Fruit fly (Drosophila melanogaster) whole organism, embryonic: ENCODE results near the gene CG3434.

Experiments used
- B-H1 ChIP-seq: fragments of 200-800 bp; sonication (Bioruptor generic); IDR thresholded peaks from 3 replicates; pipeline ENCODE4 v1.3.6; 2022; ENCODE audit warnings: missing biosample characterization, missing genetic modification characterization
- Blimp-1 ChIP-seq: fragments of 200-800 bp; sonication (Bioruptor generic); optimal IDR thresholded peaks from 3 replicates; lab custom pipeline; 2018; ENCODE audit warnings: missing biosample characterization, missing genetic modification characterization, mild to moderate bottlenecking, moderate library complexity, missing genetic modification reagents
- C15 ChIP-seq: fragments of 200-800 bp; sonication (Bioruptor generic); IDR thresholded peaks from 3 replicates; pipeline ENCODE4 v1.3.6; 2022; ENCODE audit warnings: missing biosample characterization, missing genetic modification characterization
- CG10565 ChIP-seq: fragments of 200-800 bp; sonication (Bioruptor generic); optimal IDR thresholded peaks from 3 replicates; lab custom pipeline; 2016; ENCODE audit warnings: missing biosample characterization, mild to moderate bottlenecking, missing genetic modification characterization
- CG11456 ChIP-seq: fragments of 200-800 bp; sonication (Bioruptor generic); IDR thresholded peaks from 3 replicates; pipeline ENCODE4 v1.3.6; 2022; ENCODE audit warnings: missing biosample characterization, missing genetic modification characterization
- CG11504 ChIP-seq: fragments of 200-800 bp; sonication (Bioruptor generic); optimal IDR thresholded peaks from 3 replicates; lab custom pipeline; 2019; ENCODE audit warnings: missing biosample characterization, mild to moderate bottlenecking, missing genetic modification characterization, moderate library complexity
- CG12769 ChIP-seq: fragments of 200-800 bp; sonication (Bioruptor generic); optimal IDR thresholded peaks from 2 replicates; lab custom pipeline; 2019; ENCODE audit warnings: missing biosample characterization, mild to moderate bottlenecking, missing genetic modification characterization, moderate library complexity
- CG13123 ChIP-seq: fragments of 200-800 bp; sonication (Bioruptor generic); optimal IDR thresholded peaks from 2 replicates; lab custom pipeline; 2016; ENCODE audit warnings: missing biosample characterization, missing genetic modification characterization
- CG14050 ChIP-seq: fragments of 200-800 bp; sonication (Bioruptor generic); IDR thresholded peaks from 3 replicates; pipeline ENCODE4 v1.3.6; 2022; ENCODE audit warnings: missing biosample characterization, missing genetic modification characterization
- CG14710 ChIP-seq: fragments of 200-800 bp; sonication (Bioruptor generic); optimal IDR thresholded peaks from 3 replicates; lab custom pipeline; 2019; ENCODE audit warnings: missing biosample characterization, mild to moderate bottlenecking, missing genetic modification characterization, moderate library complexity
- CG15479 ChIP-seq: fragments of 200-800 bp; sonication (Bioruptor generic); optimal IDR thresholded peaks from 3 replicates; lab custom pipeline; 2019; ENCODE audit warnings: missing biosample characterization, mild to moderate bottlenecking, missing genetic modification characterization, moderate library complexity
- CG1603 ChIP-seq: fragments of 200-800 bp; sonication (Bioruptor generic); optimal IDR thresholded peaks from 2 replicates; lab custom pipeline; 2019; ENCODE audit warnings: missing biosample characterization, mild to moderate bottlenecking, missing genetic modification characterization, moderate library complexity
- CG1792 ChIP-seq: fragments of 200-800 bp; sonication (Bioruptor generic); optimal IDR thresholded peaks from 2 replicates; lab custom pipeline; 2016; ENCODE audit warnings: missing biosample characterization, missing genetic modification characterization
- CG34376 ChIP-seq: fragments of 200-800 bp; sonication (Bioruptor generic); optimal IDR thresholded peaks from 2 replicates; lab custom pipeline; 2018; ENCODE audit warnings: missing biosample characterization, mild to moderate bottlenecking, missing genetic modification characterization
- CG4617 ChIP-seq: fragments of 200-800 bp; sonication (Bioruptor generic); optimal IDR thresholded peaks from 3 replicates; lab custom pipeline; 2016; ENCODE audit warnings: missing biosample characterization, missing genetic modification characterization, borderline replicate concordance
- CG4820 ChIP-seq: fragments of 200-800 bp; sonication (Bioruptor generic); optimal IDR thresholded peaks from 3 replicates; lab custom pipeline; 2016; ENCODE audit warnings: missing biosample characterization, missing genetic modification characterization
- CG5953 ChIP-seq: fragments of 200-800 bp; sonication (Bioruptor generic); IDR thresholded peaks from 2 replicates; pipeline ENCODE4 v1.3.6; 2022; ENCODE audit warnings: missing biosample characterization, missing genetic modification characterization
- CG8765 ChIP-seq: fragments of 200-800 bp; sonication (Bioruptor generic); IDR thresholded peaks from 2 replicates; pipeline ENCODE4 v1.3.6; 2022; ENCODE audit warnings: missing biosample characterization, missing genetic modification characterization
- D ChIP-seq, 2 experiments: fragments of 200-800 bp in 1 of 2; fragments of >200 bp in 1 of 2; sonication (Bioruptor generic) in 1 of 2; optimal IDR thresholded peaks; 2 replicates in 1 of 2; 3 replicates in 1 of 2; lab custom pipeline; 2017; ENCODE audit warnings: mild to moderate bottlenecking in 1 of 2, missing biosample characterization in 1 of 2, missing genetic modification characterization in 1 of 2, missing genetic modification reagents in 1 of 2
- Dbx ChIP-seq: fragments of 200-800 bp; sonication (Bioruptor generic); IDR thresholded peaks from 3 replicates; pipeline ENCODE4 v1.3.6; 2022; ENCODE audit warnings: missing biosample characterization, missing genetic modification characterization
- Deaf1 ChIP-seq: fragments of 200-800 bp; optimal IDR thresholded peaks from 3 replicates; lab custom pipeline; 2019; ENCODE audit warnings: missing biosample characterization, mild to moderate bottlenecking, missing genetic modification characterization, moderate library complexity
- Doc2 ChIP-seq: fragments of 200-800 bp; sonication (Bioruptor generic); IDR thresholded peaks from 2 replicates; pipeline ENCODE4 v1.3.6; 2022; ENCODE audit warnings: missing biosample characterization, missing genetic modification characterization
- Dref ChIP-seq: fragments of 200-800 bp; sonication (Bioruptor generic); IDR thresholded peaks from 2 replicates; pipeline ENCODE4 v1.3.6; 2022; ENCODE audit warnings: missing biosample characterization, missing genetic modification characterization
- Ets65A ChIP-seq: fragments of 200-800 bp; sonication (Bioruptor generic); peaks from one replicate; lab custom pipeline; 2016; ENCODE audit warnings: missing biosample characterization, missing genetic modification characterization
- Hr51 ChIP-seq, 2 experiments: fragments of 200-800 bp; sonication (Bioruptor generic); optimal IDR thresholded peaks; 2 replicates in 1 of 2; 3 replicates in 1 of 2; lab custom pipeline; 2016 to 2018; ENCODE audit warnings: missing biosample characterization in 2 of 2, missing genetic modification characterization in 2 of 2, mild to moderate bottlenecking in 1 of 2, moderate library complexity in 1 of 2
- Med ChIP-seq: fragments of 200-800 bp; sonication (Bioruptor generic); peaks from one replicate; lab custom pipeline; 2016; ENCODE audit warnings: missing biosample characterization, missing genetic modification characterization, mild to moderate bottlenecking, inconsistent platforms, moderate library complexity
- Pdp1 ChIP-seq, 2 experiments: fragments of 200-800 bp; sonication (Bioruptor generic); optimal IDR thresholded peaks; 3 replicates each; lab custom pipeline; 2016; ENCODE audit warnings: missing biosample characterization in 2 of 2, missing genetic modification characterization in 2 of 2, mild to moderate bottlenecking in 1 of 2, moderate library complexity in 1 of 2
- Ptx1 ChIP-seq: fragments of 200-800 bp; sonication (Bioruptor generic); IDR thresholded peaks from 2 replicates; pipeline ENCODE4 v1.3.6; 2022; ENCODE audit warnings: missing biosample characterization, missing genetic modification characterization
- Taf1 ChIP-seq: fragments of 200-800 bp; sonication (Bioruptor generic); IDR thresholded peaks from 2 replicates; pipeline ENCODE4 v1.3.6; 2022; ENCODE audit warnings: missing biosample characterization, missing genetic modification characterization
- ase ChIP-seq: fragments of 200-800 bp; sonication (Bioruptor generic); IDR thresholded peaks from 3 replicates; pipeline ENCODE4 v1.3.6; 2022; ENCODE audit warnings: missing biosample characterization, missing genetic modification characterization
- cg ChIP-seq: fragments of 200-800 bp; sonication (Bioruptor generic); optimal IDR thresholded peaks from 3 replicates; lab custom pipeline; 2019; ENCODE audit warnings: missing biosample characterization, mild to moderate bottlenecking, missing genetic modification characterization, moderate library complexity
- dimm ChIP-seq: fragments of 200-800 bp; sonication (Bioruptor generic); IDR thresholded peaks from 2 replicates; pipeline ENCODE4 v1.3.6; 2022; ENCODE audit warnings: missing biosample characterization, missing genetic modification characterization
- fd96Cb ChIP-seq: fragments of 200-800 bp; sonication (Bioruptor generic); optimal IDR thresholded peaks from 2 replicates; lab custom pipeline; 2018; ENCODE audit warnings: missing biosample characterization, mild to moderate bottlenecking, missing genetic modification characterization, moderate library complexity
- gem ChIP-seq: fragments of 200-800 bp; sonication (Bioruptor generic); optimal IDR thresholded peaks from 2 replicates; lab custom pipeline; 2019; ENCODE audit warnings: missing biosample characterization, mild to moderate bottlenecking, missing genetic modification characterization, moderate library complexity
- hbn ChIP-seq: fragments of 200-800 bp; sonication (Bioruptor generic); IDR thresholded peaks from 2 replicates; pipeline ENCODE4 v1.3.6; 2022; ENCODE audit warnings: missing biosample characterization, missing genetic modification characterization; ENCODE audit not compliant: partially characterized antibody
- mirr ChIP-seq: fragments of 200-800 bp; sonication (Bioruptor generic); optimal IDR thresholded peaks from 3 replicates; lab custom pipeline; 2018; ENCODE audit warnings: missing biosample characterization, mild to moderate bottlenecking, missing genetic modification characterization
- nerfin-1 ChIP-seq: fragments of 200-800 bp; sonication (Bioruptor generic); optimal IDR thresholded peaks from 3 replicates; lab custom pipeline; 2019; ENCODE audit warnings: missing biosample characterization, mild to moderate bottlenecking, missing genetic modification characterization, moderate library complexity
- prd ChIP-seq, 3 experiments: fragments of >200 bp in 2 of 3; fragments of 200-800 bp in 1 of 3; sonication (Bioruptor generic) in 1 of 3; optimal IDR thresholded peaks in 2 of 3; IDR thresholded peaks in 1 of 3; 2 replicates in 2 of 3; 3 replicates in 1 of 3; pipeline versions ENCODE4 v1.3.6 to Lab custom; 2017 to 2022; ENCODE audit warnings: missing biosample characterization in 1 of 3, missing genetic modification characterization in 1 of 3
- ro ChIP-seq: fragments of 200-800 bp; sonication (Bioruptor generic); IDR thresholded peaks from 2 replicates; pipeline ENCODE4 v1.3.6; 2022; ENCODE audit warnings: missing biosample characterization, missing genetic modification characterization
- seq ChIP-seq: fragments of 200-800 bp; sonication (Bioruptor generic); IDR thresholded peaks from 2 replicates; pipeline ENCODE4 v1.3.6; 2022; ENCODE audit warnings: missing biosample characterization, missing genetic modification characterization
- sqz ChIP-seq: fragments of 200-800 bp; sonication (Bioruptor generic); optimal IDR thresholded peaks from 3 replicates; lab custom pipeline; 2018; ENCODE audit warnings: missing biosample characterization, mild to moderate bottlenecking, missing genetic modification characterization
- tgo ChIP-seq: fragments of 200-800 bp; sonication (Bioruptor generic); IDR thresholded peaks from 3 replicates; pipeline ENCODE4 v1.3.6; 2022; ENCODE audit warnings: missing biosample characterization, missing genetic modification characterization
- tio ChIP-seq: fragments of 200-800 bp; sonication (Bioruptor generic); optimal IDR thresholded peaks from 2 replicates; lab custom pipeline; 2017; ENCODE audit warnings: missing biosample characterization, missing genetic modification characterization, inconsistent platforms
- ttk ChIP-seq: fragments of 200-800 bp; sonication (Bioruptor generic); IDR thresholded peaks from 2 replicates; pipeline ENCODE4 v2.1.2; 2022; ENCODE audit warnings: missing biosample characterization, missing genetic modification characterization
- twi ChIP-seq: fragments of 200-800 bp; optimal IDR thresholded peaks from 2 replicates; lab custom pipeline; 2019; ENCODE audit warnings: missing biosample characterization, mild to moderate bottlenecking, missing genetic modification characterization, moderate library complexity
- zen ChIP-seq: fragments of 200-800 bp; sonication (Bioruptor generic); optimal IDR thresholded peaks from 3 replicates; lab custom pipeline; 2018; ENCODE audit warnings: missing biosample characterization, mild to moderate bottlenecking, missing genetic modification characterization, moderate library complexity
- zen2 ChIP-seq: fragments of 200-800 bp; sonication (Bioruptor generic); IDR thresholded peaks from 3 replicates; pipeline ENCODE4 v1.3.6; 2022; ENCODE audit warnings: missing biosample characterization, missing genetic modification characterization; ENCODE audit not compliant: partially characterized antibody
- zf30C ChIP-seq: fragments of 200-800 bp; sonication (Bioruptor generic); optimal IDR thresholded peaks from 3 replicates; lab custom pipeline; 2018; ENCODE audit warnings: missing biosample characterization, mild to moderate bottlenecking, missing genetic modification characterization
- zfh1 ChIP-seq: fragments of 200-800 bp; sonication (Bioruptor generic); IDR thresholded peaks from 3 replicates; pipeline ENCODE4 v1.3.6; 2022; ENCODE audit warnings: missing biosample characterization, missing genetic modification characterization

Gene CG3434

dm6 chr3L:9467763-9468206 lies 7.2 kb upstream of the CG3434 start (continued):
- TF ChIP-seq Dbx (no peak), Pdp1 (GFP tag; optimal IDR thresholded peaks at IDR 0.05; lab: Kevin White, UChicago) (no peak), CG15479 (GFP tag; lab: Kevin White, UChicago) (peak; percentile 36), sqz (GFP tag; lab: Kevin White, UChicago) (peak; percentile 13), Doc2 (GFP tag; lab: Robert Waterston, UW) (no peak), ro (GFP tag; lab: Robert Waterston, UW) (no peak), mirr (GFP tag; lab: Kevin White, UChicago) (peak; percentile 46), CG10565 (GFP tag; lab: Kevin White, UChicago) (no peak), dimm (no peak), CG1792 (GFP tag; lab: Kevin White, UChicago) (no peak), tgo (GFP tag; lab: Robert Waterston, UW) (no peak), Med (peak; percentile 70), ase (GFP tag; lab: Robert Waterston, UW) (no peak), CG13123 (GFP tag; lab: Kevin White, UChicago) (no peak), zen2 (GFP tag; lab: Robert Waterston, UW) (no peak), Deaf1 (no peak), Dref (GFP tag; lab: Robert Waterston, UW) (no peak), CG4820 (GFP tag; lab: Kevin White, UChicago) (no peak), D (optimal IDR thresholded peaks at IDR 0.05; lab: Kevin White, UChicago) (peak; percentile 26), D (GFP tag; optimal IDR thresholded peaks at IDR 0.05; lab: Kevin White, UChicago) (no peak), zen (tag; lab: Kevin White, UChicago) (peak; percentile 38), hbn (GFP tag; lab: Robert Waterston, UW) (no peak), CG14710 (tag; lab: Kevin White, UChicago) (no peak), gem (tag; lab: Kevin White, UChicago) (no peak), cg (GFP tag; lab: Kevin White, UChicago) (peak; percentile 52), zfh1 (GFP tag; lab: Robert Waterston, UW) (no peak), tio (no peak), Hr51 (GFP tag; optimal IDR thresholded peaks at IDR 0.05; lab: Kevin White, UChicago) (peak in 1 of 2 experiments; percentile 43), nerfin-1 (tag; lab: Kevin White, UChicago) (no peak), CG12769 (tag; lab: Kevin White, UChicago) (no peak)
- TF ChIP-seq, all 482 proteins: peak for 18

dm6 chr3L:9467267-9467666 lies 6.7 kb upstream of the CG3434 start:
- TF ChIP-seq CG5953 (GFP tag; lab: Robert Waterston, UW) (no peak), Ets65A (peak; percentile 68), CG4617 (no peak)

dm6 chr3L:9466595-9466994 lies 6.0 kb upstream of the CG3434 start:
- TF ChIP-seq zf30C (GFP tag; lab: Kevin White, UChicago) (no peak), CG34376 (GFP tag; lab: Kevin White, UChicago) (peak; percentile 37), CG11504 (peak; percentile 69), Blimp-1 (GFP tag; lab: Kevin White, UChicago) (peak; percentile 13), twi (tag; lab: Kevin White, UChicago) (no peak), ttk (GFP tag; lab: Robert Waterston, UW) (no peak), prd (optimal IDR thresholded peaks at IDR 0.05; lab: Kevin White, UChicago) (no peak), prd (GFP tag; IDR thresholded peaks at IDR 0.05; lab: Robert Waterston, UW) (0 out of 3 replicates have a peak, but pooled peaks have one; percentile 10), CG8765 (GFP tag; lab: Robert Waterston, UW) (no peak), Taf1 (no peak), seq (GFP tag; lab: Robert Waterston, UW) (no peak), CG1603 (tag; lab: Kevin White, UChicago) (no peak), CG11456 (GFP tag; lab: Robert Waterston, UW) (no peak), fd96Cb (tag; lab: Kevin White, UChicago) (no peak), C15 (GFP tag; lab: Robert Waterston, UW) (no peak), Ptx1 (GFP tag; lab: Robert Waterston, UW) (0 out of 2 replicates have a peak, but pooled peaks have one; percentile 23), CG14050 (GFP tag; lab: Robert Waterston, UW) (no peak), B-H1 (GFP tag; lab: Robert Waterston, UW) (no peak)
